Fruit fly (Drosophila melanogaster) whole organism, embryonic: ENCODE data around the gene CG1998.

ENCODE experiments used
- Adf1 ChIP-seq: fragments of 200-800 bp; sonication (Bioruptor generic); IDR thresholded peaks from 2 replicates; pipeline ENCODE4 v1.3.6; 2022; ENCODE audit warnings: missing biosample characterization, missing genetic modification characterization
- CG10209 ChIP-seq: fragments of 200-800 bp; sonication (Bioruptor generic); optimal IDR thresholded peaks from 3 replicates; lab custom pipeline; 2017; ENCODE audit warnings: missing biosample characterization, mild to moderate bottlenecking, missing genetic modification characterization, missing genetic modification reagents
- CG11723 ChIP-seq: fragments of 200-800 bp; sonication (Bioruptor generic); optimal IDR thresholded peaks from 2 replicates; lab custom pipeline; 2017; ENCODE audit warnings: missing biosample characterization, mild to moderate bottlenecking, missing genetic modification characterization
- CG12104 ChIP-seq: fragments of 200-800 bp; sonication (Bioruptor generic); optimal IDR thresholded peaks from 3 replicates; lab custom pipeline; 2016; ENCODE audit warnings: missing biosample characterization, missing genetic modification characterization
- CG14014 ChIP-seq: fragments of 200-800 bp; sonication (Bioruptor generic); IDR thresholded peaks from 2 replicates; pipeline ENCODE4 v1.3.6; 2022; ENCODE audit warnings: missing biosample characterization, missing genetic modification characterization
- CG14441 ChIP-seq: fragments of 200-800 bp; sonication (Bioruptor generic); IDR thresholded peaks from 2 replicates; pipeline ENCODE4 v1.3.6; 2022; ENCODE audit warnings: missing biosample characterization, missing genetic modification characterization
- CG1602 ChIP-seq: fragments of 200-800 bp; sonication (Bioruptor generic); optimal IDR thresholded peaks from 3 replicates; lab custom pipeline; 2016; ENCODE audit warnings: missing biosample characterization, missing genetic modification characterization
- CG17912 ChIP-seq: fragments of 200-800 bp; sonication (Bioruptor generic); optimal IDR thresholded peaks from 2 replicates; lab custom pipeline; 2018; ENCODE audit warnings: missing biosample characterization, mild to moderate bottlenecking, missing genetic modification characterization
- CG18011 ChIP-seq: fragments of 200-800 bp; sonication (Bioruptor generic); optimal IDR thresholded peaks from 2 replicates; lab custom pipeline; 2017; ENCODE audit warnings: missing biosample characterization, missing genetic modification characterization, mild to moderate bottlenecking, moderate library complexity, missing genotype
- CG31365 ChIP-seq: fragments of 200-800 bp; sonication (Bioruptor generic); optimal IDR thresholded peaks from 2 replicates; lab custom pipeline; 2018; ENCODE audit warnings: missing biosample characterization, mild to moderate bottlenecking, missing genetic modification characterization
- CG3726 ChIP-seq: fragments of 200-800 bp; sonication (Bioruptor generic); IDR thresholded peaks from 3 replicates; pipeline ENCODE4, ENCODE4 v1.3.6; 2022; ENCODE audit warnings: missing biosample characterization, missing genetic modification characterization
- CG4424 ChIP-seq: fragments of 200-800 bp; sonication (Bioruptor generic); optimal IDR thresholded peaks from 3 replicates; lab custom pipeline; 2016; ENCODE audit warnings: missing biosample characterization, missing genetic modification characterization
- CG4707 ChIP-seq: fragments of 200-800 bp; sonication (Bioruptor generic); optimal IDR thresholded peaks from 2 replicates; lab custom pipeline; 2018; ENCODE audit warnings: missing biosample characterization, mild to moderate bottlenecking, missing genetic modification characterization, moderate library complexity
- CG6854 ChIP-seq: fragments of 200-800 bp; sonication (Bioruptor generic); optimal IDR thresholded peaks from 3 replicates; lab custom pipeline; 2017; ENCODE audit warnings: missing biosample characterization, mild to moderate bottlenecking, missing genetic modification characterization
- CG8924 ChIP-seq: fragments of 200-800 bp; optimal IDR thresholded peaks from 3 replicates; lab custom pipeline; 2019; ENCODE audit warnings: missing biosample characterization, mild to moderate bottlenecking, missing genetic modification characterization, moderate library complexity
- CG9437 ChIP-seq: fragments of 200-800 bp; sonication (Bioruptor generic); optimal IDR thresholded peaks from 2 replicates; lab custom pipeline; 2018; ENCODE audit warnings: missing biosample characterization, mild to moderate bottlenecking, missing genetic modification characterization
- D ChIP-seq, 2 experiments: fragments of 200-800 bp in 1 of 2; fragments of >200 bp in 1 of 2; sonication (Bioruptor generic) in 1 of 2; optimal IDR thresholded peaks; 2 replicates in 1 of 2; 3 replicates in 1 of 2; lab custom pipeline; 2017; ENCODE audit warnings: mild to moderate bottlenecking in 1 of 2, missing biosample characterization in 1 of 2, missing genetic modification characterization in 1 of 2, missing genetic modification reagents in 1 of 2
- Dll ChIP-seq: fragments of 200-800 bp; sonication (Bioruptor generic); IDR thresholded peaks from 4 replicates; pipeline ENCODE4 v1.3.6; 2022; ENCODE audit warnings: missing biosample characterization, missing genetic modification characterization; ENCODE audit not compliant: partially characterized antibody
- H15 ChIP-seq: fragments of 200-800 bp; sonication (Bioruptor generic); IDR thresholded peaks from 3 replicates; pipeline ENCODE4 v1.3.6; 2022; ENCODE audit warnings: missing biosample characterization, missing genetic modification characterization
- HmgZ ChIP-seq: fragments of 200-800 bp; sonication (Bioruptor generic); optimal IDR thresholded peaks from 2 replicates; lab custom pipeline; 2018; ENCODE audit warnings: missing biosample characterization, mild to moderate bottlenecking, missing genetic modification characterization
- Hmr ChIP-seq: fragments of 200-800 bp; sonication (Bioruptor generic); optimal IDR thresholded peaks from 3 replicates; lab custom pipeline; 2017; ENCODE audit warnings: mild to moderate bottlenecking, missing biosample characterization, missing genetic modification reagents, missing genetic modification characterization
- Hr51 ChIP-seq, 2 experiments: fragments of 200-800 bp; sonication (Bioruptor generic); optimal IDR thresholded peaks; 2 replicates in 1 of 2; 3 replicates in 1 of 2; lab custom pipeline; 2016 to 2018; ENCODE audit warnings: missing biosample characterization in 2 of 2, missing genetic modification characterization in 2 of 2, mild to moderate bottlenecking in 1 of 2, moderate library complexity in 1 of 2
- Jarid2 ChIP-seq: fragments of 200-800 bp; sonication (Bioruptor generic); optimal IDR thresholded peaks from 3 replicates; lab custom pipeline; 2017; ENCODE audit warnings: mild to moderate bottlenecking, missing biosample characterization, missing genetic modification reagents, missing genetic modification characterization
- MESR4 ChIP-seq: fragments of 200-800 bp; sonication (Bioruptor generic); optimal IDR thresholded peaks from 2 replicates; lab custom pipeline; 2018; ENCODE audit warnings: missing biosample characterization, mild to moderate bottlenecking, missing genetic modification characterization, moderate library complexity
- Scr ChIP-seq: fragments of 200-800 bp; sonication (Bioruptor generic); IDR thresholded peaks from 2 replicates; pipeline ENCODE4 v1.3.6; 2022; ENCODE audit warnings: missing biosample characterization, missing genetic modification characterization; ENCODE audit not compliant: partially characterized antibody
- Sin3A ChIP-seq: fragments of >200 bp; optimal IDR thresholded peaks from 2 replicates; lab custom pipeline; 2018
- Ssrp ChIP-seq: fragments of 200-800 bp; sonication (Bioruptor generic); optimal IDR thresholded peaks from 2 replicates; lab custom pipeline; 2018; ENCODE audit warnings: missing biosample characterization, mild to moderate bottlenecking, missing genetic modification characterization, moderate library complexity
- ara ChIP-seq: fragments of 200-800 bp; sonication (Bioruptor generic); IDR thresholded peaks from 2 replicates; pipeline ENCODE4 v1.3.6; 2022; ENCODE audit warnings: missing biosample characterization, missing genetic modification characterization
- az2 ChIP-seq: fragments of 200-800 bp; sonication (Bioruptor generic); optimal IDR thresholded peaks from 3 replicates; lab custom pipeline; 2016; ENCODE audit warnings: missing biosample characterization, missing genetic modification characterization
- chif ChIP-seq, 2 experiments: fragments of 200-800 bp; sonication (Bioruptor generic); optimal IDR thresholded peaks; 3 replicates each; lab custom pipeline; 2016; ENCODE audit warnings: missing biosample characterization in 2 of 2, missing genetic modification characterization in 2 of 2
- chinmo ChIP-seq: fragments of 200-800 bp; sonication (Bioruptor generic); IDR thresholded peaks from 4 replicates; pipeline ENCODE4 v1.3.6; 2022; ENCODE audit warnings: missing biosample characterization, missing genetic modification characterization; ENCODE audit not compliant: partially characterized antibody
- da ChIP-seq: fragments of 200-800 bp; sonication (Bioruptor generic); optimal IDR thresholded peaks from 2 replicates; lab custom pipeline; 2016; ENCODE audit warnings: missing biosample characterization, missing genetic modification characterization
- danr ChIP-seq: fragments of 200-800 bp; sonication (Bioruptor generic); IDR thresholded peaks from 2 replicates; pipeline ENCODE4 v1.3.6; 2022; ENCODE audit warnings: missing biosample characterization, missing genetic modification characterization
- dimm ChIP-seq: fragments of 200-800 bp; sonication (Bioruptor generic); IDR thresholded peaks from 2 replicates; pipeline ENCODE4 v1.3.6; 2022; ENCODE audit warnings: missing biosample characterization, missing genetic modification characterization
- fd3F ChIP-seq: fragments of 200-800 bp; sonication (Bioruptor generic); optimal IDR thresholded peaks from 2 replicates; lab custom pipeline; 2018; ENCODE audit warnings: missing biosample characterization, mild to moderate bottlenecking, missing genetic modification characterization, moderate library complexity
- gcm2 ChIP-seq: fragments of 200-800 bp; sonication (Bioruptor generic); optimal IDR thresholded peaks from 2 replicates; lab custom pipeline; 2016; ENCODE audit warnings: missing biosample characterization, missing genetic modification characterization
- hth ChIP-seq: fragments of >200 bp; optimal IDR thresholded peaks from 2 replicates; lab custom pipeline; 2017; ENCODE audit warnings: inconsistent platforms
- ken ChIP-seq: fragments of 200-800 bp; sonication (Bioruptor generic); IDR thresholded peaks from 3 replicates; pipeline ENCODE4 v1.3.6; 2022; ENCODE audit warnings: missing biosample characterization, missing genetic modification characterization
- kni ChIP-seq: fragments of 200-800 bp; sonication (Bioruptor generic); optimal IDR thresholded peaks from 3 replicates; lab custom pipeline; 2017; ENCODE audit warnings: mild to moderate bottlenecking, missing biosample characterization, missing genetic modification reagents, missing genetic modification characterization
- knrl ChIP-seq: fragments of 200-800 bp; sonication (Bioruptor generic); IDR thresholded peaks from 3 replicates; pipeline ENCODE4 v1.3.6; 2022; ENCODE audit warnings: missing biosample characterization, missing genetic modification characterization; ENCODE audit not compliant: partially characterized antibody
- nom ChIP-seq: fragments of 200-800 bp; sonication (Bioruptor generic); optimal IDR thresholded peaks from 2 replicates; lab custom pipeline; 2017; ENCODE audit warnings: missing biosample characterization, missing genetic modification characterization, mild to moderate bottlenecking, moderate library complexity, missing genetic modification reagents
- oc ChIP-seq: fragments of 200-800 bp; sonication (Bioruptor generic); optimal IDR thresholded peaks from 2 replicates; lab custom pipeline; 2018; ENCODE audit warnings: missing biosample characterization, mild to moderate bottlenecking, missing genetic modification characterization, moderate library complexity
- phol ChIP-seq: fragments of 200-800 bp; sonication (Bioruptor generic); optimal IDR thresholded peaks from 3 replicates; lab custom pipeline; 2018; ENCODE audit warnings: missing biosample characterization, mild to moderate bottlenecking, missing genetic modification characterization, moderate library complexity
- pita ChIP-seq: fragments of 200-800 bp; sonication (Bioruptor generic); optimal IDR thresholded peaks from 2 replicates; lab custom pipeline; 2017; ENCODE audit warnings: missing biosample characterization, mild to moderate bottlenecking, missing genetic modification characterization
- pros ChIP-seq: fragments of 200-800 bp; sonication (Bioruptor generic); optimal IDR thresholded peaks from 3 replicates; lab custom pipeline; 2019; ENCODE audit warnings: missing biosample characterization, mild to moderate bottlenecking, missing genetic modification characterization, moderate library complexity
- run ChIP-seq: fragments of 200-800 bp; sonication (Bioruptor generic); optimal IDR thresholded peaks from 3 replicates; lab custom pipeline; 2018; ENCODE audit warnings: missing biosample characterization, mild to moderate bottlenecking, missing genetic modification characterization
- sr ChIP-seq: fragments of 200-800 bp; sonication (Bioruptor generic); IDR thresholded peaks from 3 replicates; pipeline ENCODE4 v1.3.6; 2022; ENCODE audit warnings: missing biosample characterization, missing genetic modification characterization
- ssp ChIP-seq: fragments of 200-800 bp; sonication (Bioruptor generic); IDR thresholded peaks from 2 replicates; pipeline ENCODE4 v1.3.6; 2022; ENCODE audit warnings: missing biosample characterization, missing genetic modification characterization
- wek ChIP-seq: fragments of 200-800 bp; sonication (Bioruptor generic); optimal IDR thresholded peaks from 3 replicates; lab custom pipeline; 2018; ENCODE audit warnings: missing biosample characterization, mild to moderate bottlenecking, missing genetic modification characterization, moderate library complexity
- zfh1 ChIP-seq: fragments of 200-800 bp; sonication (Bioruptor generic); IDR thresholded peaks from 3 replicates; pipeline ENCODE4 v1.3.6; 2022; ENCODE audit warnings: missing biosample characterization, missing genetic modification characterization

CG1998 gene

dm6 chrX:13368149-13368548 lies 44.7 kb downstream of the CG1998 start, which contains the start of gene dmrt11E:
TSS of gene dmrt11E (plus strand) at chrX:13368191.
- TF ChIP-seq chinmo (GFP tag; lab: Robert Waterston, UW) (no peak), CG1602 (GFP tag; lab: Kevin White, UChicago) (peak; percentile 47), CG10209 (GFP tag; lab: Kevin White, UChicago) (peak; percentile 63), ara (GFP tag; lab: Robert Waterston, UW) (peak; percentile 88), CG3726 (GFP tag; lab: Robert Waterston, UW) (no peak), CG12104 (GFP tag; lab: Kevin White, UChicago) (peak; percentile 28), fd3F (GFP tag; lab: Kevin White, UChicago) (no peak), oc (tag; lab: Kevin White, UChicago) (peak; percentile 62), pros (GFP tag; lab: Kevin White, UChicago) (no peak), H15 (peak; percentile 56; the same call in 1 of the 3 replicates), Adf1 (GFP tag; lab: Robert Waterston, UW) (no peak), CG4707 (GFP tag; lab: Kevin White, UChicago) (peak; percentile 35), ken (GFP tag; lab: Robert Waterston, UW) (peak; percentile 59; the same call in 1 of the 3 replicates), phol (tag; lab: Kevin White, UChicago) (peak; percentile 78), zfh1 (GFP tag; lab: Robert Waterston, UW) (peak; percentile 87), Scr (no peak), CG14014 (no peak), az2 (GFP tag; lab: Kevin White, UChicago) (peak; percentile 55), Dll (GFP tag; lab: Robert Waterston, UW) (no peak), CG4424 (peak; percentile 50), run (tag; lab: Kevin White, UChicago) (no peak), CG8924 (peak; percentile 80), ssp (GFP tag; lab: Robert Waterston, UW) (0 out of 2 replicates have a peak, but pooled peaks have one; percentile 32), CG9437 (GFP tag; lab: Kevin White, UChicago) (peak; percentile 9), kni (GFP tag; lab: Kevin White, UChicago) (no peak), HmgZ (no peak), nom (no peak), Hr51 (GFP tag; optimal IDR thresholded peaks at IDR 0.05; lab: Kevin White, UChicago) (peak in 1 of 2 experiments; percentile 62), sr (GFP tag; lab: Robert Waterston, UW) (no peak), pita (GFP tag; lab: Kevin White, UChicago) (no peak), danr (peak; percentile 41; the same call in 1 of the 2 replicates), Jarid2 (no peak), CG11723 (GFP tag; lab: Kevin White, UChicago) (peak; percentile 30), da (GFP tag; lab: Kevin White, UChicago) (no peak), chif (GFP tag; optimal IDR thresholded peaks at IDR 0.05; lab: Kevin White, UChicago) (peak in 1 of 2 experiments; percentile 23), Sin3A (no peak), CG6854 (GFP tag; lab: Kevin White, UChicago) (no peak), Ssrp (tag; lab: Kevin White, UChicago) (peak; percentile 70), CG18011 (GFP tag; lab: Kevin White, UChicago) (no peak), CG14441 (GFP tag; lab: Robert Waterston, UW) (no peak), knrl (GFP tag; lab: Robert Waterston, UW) (no peak), hth (lab: Kevin White, UChicago) (no peak), D (optimal IDR thresholded peaks at IDR 0.05; lab: Kevin White, UChicago) (no peak), D (GFP tag; optimal IDR thresholded peaks at IDR 0.05; lab: Kevin White, UChicago) (peak; percentile 64), gcm2 (GFP tag; lab: Kevin White, UChicago) (no peak), CG31365 (tag; lab: Kevin White, UChicago) (no peak), CG17912 (GFP tag; lab: Kevin White, UChicago) (no peak), Hmr (GFP tag; lab: Kevin White, UChicago) (no peak), MESR4 (no peak), wek (peak; percentile 27), dimm (GFP tag; lab: Robert Waterston, UW) (no peak)
